Fruit fly (Drosophila melanogaster): Measurements from ENCODE around the gene CG2021.

CG2021 gene

dm6 chr3L:1730873-1731272, 46.3 kb downstream of the CG2021 start, which contains the start of gene drpr (continued):
- TF ChIP-seq eg (GFP tag; IDR thresholded peaks at IDR 0.05) (peak; percentile 39; the same call in 1 of the 3 replicates), CG6808 (GFP tag; optimal IDR thresholded peaks at IDR 0.05) (no peak), Ets96B (tag; optimal IDR thresholded peaks at IDR 0.05) (peak; percentile 16), Sox14 (GFP tag; optimal IDR thresholded peaks at IDR 0.05) (peak; percentile 50), svp (GFP tag) (peak; percentile 72), pdm3 (GFP tag; optimal IDR thresholded peaks at IDR 0.05) (no peak), acj6 (GFP tag; optimal IDR thresholded peaks at IDR 0.05) (no peak), spab (GFP tag; optimal IDR thresholded peaks at IDR 0.05) (no peak), CG7368 (GFP tag; optimal IDR thresholded peaks at IDR 0.05) (no peak), CG9139 (GFP tag; optimal IDR thresholded peaks at IDR 0.05) (peak; percentile 30), Gug (GFP tag; IDR thresholded peaks at IDR 0.05) (no peak), OdsH (GFP tag; optimal IDR thresholded peaks at IDR 0.05) (no peak)

- TF ChIP-seq ss (GFP tag; optimal IDR thresholded peaks at IDR 0.05): peak in 1 of 2 experiments; percentile 61
- no peak for TF ChIP-seq OdsH (GFP tag; optimal IDR thresholded peaks at IDR 0.05)
- no peak for TF ChIP-seq esn (GFP tag; optimal IDR thresholded peaks at IDR 0.05)
- TF ChIP-seq pdm3 (GFP tag; optimal IDR thresholded peaks at IDR 0.05): no peak
- no peak for TF ChIP-seq CG15336 (GFP tag; IDR thresholded peaks at IDR 0.05)
- no peak for TF ChIP-seq fd85E (GFP tag; optimal IDR thresholded peaks at IDR 0.05)
- peak; percentile 25 for TF ChIP-seq Eip78C (GFP tag)
- no peak for TF ChIP-seq CG10631 (GFP tag; optimal IDR thresholded peaks at IDR 0.05)
- TF ChIP-seq CG6276 (GFP tag; optimal IDR thresholded peaks at IDR 0.05): no peak
- no peak for TF ChIP-seq CG32006 (GFP tag; optimal IDR thresholded peaks at IDR 0.05)
- TF ChIP-seq dsx (GFP tag; optimal IDR thresholded peaks at IDR 0.05; ENCODE audit: poor library complexity, severe bottlenecking): peak; percentile 33
- no peak for TF ChIP-seq spab (GFP tag; optimal IDR thresholded peaks at IDR 0.05)
- TF ChIP-seq Hr38 (GFP tag; optimal IDR thresholded peaks at IDR 0.05): no peak
- TF ChIP-seq Ets96B (tag; optimal IDR thresholded peaks at IDR 0.05): no peak
- TF ChIP-seq Smox (GFP tag; optimal IDR thresholded peaks at IDR 0.05): no peak
- no peak for TF ChIP-seq Hr39 (GFP tag; optimal IDR thresholded peaks at IDR 0.05)
- TF ChIP-seq Eip93F (GFP tag; optimal IDR thresholded peaks at IDR 0.05): no peak
- no peak for TF ChIP-seq Gug (GFP tag; IDR thresholded peaks at IDR 0.05)
- TF ChIP-seq Met (GFP tag; optimal IDR thresholded peaks at IDR 0.05): no peak
- TF ChIP-seq CG6808 (GFP tag; optimal IDR thresholded peaks at IDR 0.05): peak; percentile 16
- no peak for TF ChIP-seq Ets21C (GFP tag; optimal IDR thresholded peaks at IDR 0.05)
- no peak for TF ChIP-seq CG8119 (GFP tag; IDR thresholded peaks at IDR 0.05)
- no peak for TF ChIP-seq CG3919 (GFP tag; optimal IDR thresholded peaks at IDR 0.05)
- no peak for TF ChIP-seq CG11294 (GFP tag; IDR thresholded peaks at IDR 0.05)
- TF ChIP-seq Sox102F (GFP tag; optimal IDR thresholded peaks at IDR 0.05): no peak
- TF ChIP-seq cyc (GFP tag; optimal IDR thresholded peaks at IDR 0.05): no peak
- no peak for TF ChIP-seq Sox14 (GFP tag; optimal IDR thresholded peaks at IDR 0.05)
- TF ChIP-seq fkh (GFP tag; optimal IDR thresholded peaks at IDR 0.05): no peak
- peak; percentile 96 for TF ChIP-seq Blimp-1 (GFP tag; optimal IDR thresholded peaks at IDR 0.05)
- TF ChIP-seq CG6792 (GFP tag; optimal IDR thresholded peaks at IDR 0.05): no peak
Measured at dm6 chr3L:1730160-1730595, 47.0 kb downstream of the CG2021 start.

- TF ChIP-seq CG6854 (GFP tag; optimal IDR thresholded peaks at IDR 0.05) (peak; percentile 34), pdm3 (GFP tag; optimal IDR thresholded peaks at IDR 0.05) (no peak)
Measured at dm6 chr3L:1729380-1730159, 47.6 kb downstream of the CG2021 start.

Measured in whole organism, prepupa.